Fruit fly (Drosophila melanogaster): ENCODE results near the gene CG42571.

Gene CG42571

dm6 chr3L:15720224-15720623, 4.0 kb downstream of the CG42571 start:
- TF ChIP-seq Snoo (tag; optimal IDR thresholded peaks at IDR 0.05), result no peak
- no peak for TF ChIP-seq D1 (tag; optimal IDR thresholded peaks at IDR 0.05)
- no peak for TF ChIP-seq CG17806 (tag; optimal IDR thresholded peaks at IDR 0.05)
- no peak for TF ChIP-seq rn (GFP tag; IDR thresholded peaks at IDR 0.05)
- no peak for TF ChIP-seq CG13204 (GFP tag; optimal IDR thresholded peaks at IDR 0.05)
- TF ChIP-seq CG12605 (GFP tag; IDR thresholded peaks at IDR 0.05), result no peak
- no peak for TF ChIP-seq Ets98B (GFP tag; IDR thresholded peaks at IDR 0.05)
- TF ChIP-seq CG15710 (tag; optimal IDR thresholded peaks at IDR 0.05), result no peak
- TF ChIP-seq gl (tag; optimal IDR thresholded peaks at IDR 0.05), result no peak
- no peak for TF ChIP-seq Pif1A (GFP tag; optimal IDR thresholded peaks at IDR 0.05)
- no peak for TF ChIP-seq CG32121 (GFP tag; IDR thresholded peaks at IDR 0.05)
- TF ChIP-seq CG8159 (tag; optimal IDR thresholded peaks at IDR 0.05), result no peak
- TF ChIP-seq CG34367 (tag; optimal IDR thresholded peaks at IDR 0.05), result no peak

dm6 chr3L:15720905-15721304, 4.7 kb downstream of the CG42571 start:
- TF ChIP-seq fd96Ca (GFP tag; IDR thresholded peaks at IDR 0.05) (no peak), CG32121 (GFP tag; IDR thresholded peaks at IDR 0.05) (no peak), CG9948 (tag; optimal IDR thresholded peaks at IDR 0.05) (no peak), Pif1B (GFP tag; optimal IDR thresholded peaks at IDR 0.05) (no peak), CG17806 (tag; optimal IDR thresholded peaks at IDR 0.05) (no peak), EcR (GFP tag; optimal IDR thresholded peaks at IDR 0.05) (no peak), Snoo (tag; optimal IDR thresholded peaks at IDR 0.05) (no peak), CG8301 (tag; optimal IDR thresholded peaks at IDR 0.05) (no peak), CG14655 (GFP tag; optimal IDR thresholded peaks at IDR 0.05) (no peak), gl (tag; optimal IDR thresholded peaks at IDR 0.05) (no peak), CG8159 (tag; optimal IDR thresholded peaks at IDR 0.05) (no peak), CG15710 (tag; optimal IDR thresholded peaks at IDR 0.05) (no peak), Ets98B (GFP tag; IDR thresholded peaks at IDR 0.05) (no peak), rn (GFP tag; IDR thresholded peaks at IDR 0.05) (no peak), Pif1A (GFP tag; optimal IDR thresholded peaks at IDR 0.05) (no peak), CG13204 (GFP tag; optimal IDR thresholded peaks at IDR 0.05) (no peak)

- TF ChIP-seq CG17806 (tag; optimal IDR thresholded peaks at IDR 0.05) (no peak), CG15710 (tag; optimal IDR thresholded peaks at IDR 0.05) (no peak), CG8301 (tag; optimal IDR thresholded peaks at IDR 0.05) (no peak), Ets98B (GFP tag; IDR thresholded peaks at IDR 0.05) (no peak)
Observed at dm6 chr3L:15726799-15727198, 10.5 kb downstream of the CG42571 start.

- TF ChIP-seq D1 (tag; optimal IDR thresholded peaks at IDR 0.05) (no peak), CG34367 (tag; optimal IDR thresholded peaks at IDR 0.05) (no peak), CG17806 (tag; optimal IDR thresholded peaks at IDR 0.05) (no peak), CG15710 (tag; optimal IDR thresholded peaks at IDR 0.05) (no peak), CG14655 (GFP tag; optimal IDR thresholded peaks at IDR 0.05) (no peak), Pif1A (GFP tag; optimal IDR thresholded peaks at IDR 0.05) (no peak), CG12605 (GFP tag; IDR thresholded peaks at IDR 0.05) (no peak), Ets98B (GFP tag; IDR thresholded peaks at IDR 0.05) (0 out of 2 replicates have a peak, but pooled peaks have one; percentile 15), gl (tag; optimal IDR thresholded peaks at IDR 0.05) (peak; percentile 12), EcR (GFP tag; optimal IDR thresholded peaks at IDR 0.05) (peak; percentile 65), CG8301 (tag; optimal IDR thresholded peaks at IDR 0.05) (no peak), CG32121 (GFP tag; IDR thresholded peaks at IDR 0.05) (peak; percentile 39; the same call in 1 of the 2 replicates), CG4496 (GFP tag; IDR thresholded peaks at IDR 0.05) (no peak; the same call in 2 of the 3 replicates), CG10348 (GFP tag; IDR thresholded peaks at IDR 0.05) (no peak), fd96Ca (GFP tag; IDR thresholded peaks at IDR 0.05) (no peak), CG13204 (GFP tag; optimal IDR thresholded peaks at IDR 0.05) (no peak), CG8159 (tag; optimal IDR thresholded peaks at IDR 0.05) (no peak), Pif1B (GFP tag; optimal IDR thresholded peaks at IDR 0.05) (no peak), rn (GFP tag; IDR thresholded peaks at IDR 0.05) (no peak), CG9948 (tag; optimal IDR thresholded peaks at IDR 0.05) (no peak), Snoo (tag; optimal IDR thresholded peaks at IDR 0.05) (no peak)
Observed at dm6 chr3L:15728195-15728594, 11.9 kb downstream of the CG42571 start, which contains the start of gene comm. Gene comm (minus strand): TSS chr3L:15728430.

- peak; percentile 53; the same call in 1 of the 2 replicates for TF ChIP-seq Ets98B (GFP tag; IDR thresholded peaks at IDR 0.05)
- peak; percentile 2 for TF ChIP-seq Pif1B (GFP tag; optimal IDR thresholded peaks at IDR 0.05)
- TF ChIP-seq fd96Ca (GFP tag; IDR thresholded peaks at IDR 0.05), result no peak
- no peak for TF ChIP-seq CG8301 (tag; optimal IDR thresholded peaks at IDR 0.05)
- TF ChIP-seq Snoo (tag; optimal IDR thresholded peaks at IDR 0.05), result no peak
- no peak for TF ChIP-seq CG12605 (GFP tag; IDR thresholded peaks at IDR 0.05)
- TF ChIP-seq gl (tag; optimal IDR thresholded peaks at IDR 0.05), result no peak
- no peak for TF ChIP-seq EcR (GFP tag; optimal IDR thresholded peaks at IDR 0.05)
- TF ChIP-seq CG32121 (GFP tag; IDR thresholded peaks at IDR 0.05), result no peak
- TF ChIP-seq CG4496 (GFP tag; IDR thresholded peaks at IDR 0.05), result no peak
- peak; percentile 37 for TF ChIP-seq D1 (tag; optimal IDR thresholded peaks at IDR 0.05)
- TF ChIP-seq CG13204 (GFP tag; optimal IDR thresholded peaks at IDR 0.05), result no peak
- no peak for TF ChIP-seq CG14655 (GFP tag; optimal IDR thresholded peaks at IDR 0.05)
- TF ChIP-seq CG15710 (tag; optimal IDR thresholded peaks at IDR 0.05), result no peak
Observed at dm6 chr3L:15729306-15730006, 13.2 kb downstream of the CG42571 start.

Data from whole organism, pupa.